Fruit fly (Drosophila melanogaster): ENCODE measurements around the gene CG13398.

Gene CG13398

dm6 chr2L:8365701-8366643, 49.1 kb downstream of the CG13398 start, which contains the start of gene Pp2A-29B (continued):
- peak; percentile 100 for TF ChIP-seq BEAF-32 (GFP tag; optimal IDR thresholded peaks at IDR 0.05)
- TF ChIP-seq fd64A (GFP tag; optimal IDR thresholded peaks at IDR 0.05) = no peak
- TF ChIP-seq CG10959 (GFP tag; IDR thresholded peaks at IDR 0.05) = no peak
- TF ChIP-seq croc (GFP tag; conservative IDR thresholded peaks at IDR 0.05) = no peak
- no peak for TF ChIP-seq Poxn (GFP tag; IDR thresholded peaks at IDR 0.05)
- peak; percentile 95 for TF ChIP-seq CG7963 (GFP tag; IDR thresholded peaks at IDR 0.05; ENCODE audit: partially characterized antibody)
- TF ChIP-seq z (GFP tag; IDR thresholded peaks at IDR 0.05) = no peak
- no peak for TF ChIP-seq CG12071 (GFP tag; optimal IDR thresholded peaks at IDR 0.05)
- TF ChIP-seq az2 (GFP tag; optimal IDR thresholded peaks at IDR 0.05) = peak; percentile 3
- no peak for TF ChIP-seq CG4282 (GFP tag; optimal IDR thresholded peaks at IDR 0.05)
- TF ChIP-seq sima (GFP tag; optimal IDR thresholded peaks at IDR 0.05) = no peak
- TF ChIP-seq Oli (tag; optimal IDR thresholded peaks at IDR 0.05) = no peak
- TF ChIP-seq ro (GFP tag; IDR thresholded peaks at IDR 0.05) = no peak

dm6 chr2L:8364006-8364956, 50.8 kb downstream of the CG13398 start, which contains the start of the genes RpS13 and CSN8:
Gene RpS13 (minus strand): TSS chr2L:8364662.
Gene CSN8 (plus strand): TSS chr2L:8364855.
- TF ChIP-seq MBD-R2 (GFP tag; IDR thresholded peaks at IDR 0.05) (no peak; the same call in 1 of the 2 replicates), Dbx (GFP tag; IDR thresholded peaks at IDR 0.05) (peak; percentile 23; the same call in 2 of the 3 replicates), CG18011 (GFP tag; optimal IDR thresholded peaks at IDR 0.05) (peak; percentile 94), CG34224 (GFP tag; IDR thresholded peaks at IDR 0.05; ENCODE audit: partially characterized antibody) (peak; percentile 93), bab2 (GFP tag; optimal IDR thresholded peaks at IDR 0.05) (no peak), p53 (GFP tag; optimal IDR thresholded peaks at IDR 0.05) (no peak), bigmax (GFP tag; optimal IDR thresholded peaks at IDR 0.05) (peak; percentile 95), hb (GFP tag; IDR thresholded peaks at IDR 0.05; ENCODE audit: partially characterized antibody) (peak; percentile 94), CG10979 (tag; optimal IDR thresholded peaks at IDR 0.05) (peak; percentile 20), CG11696 (GFP tag; IDR thresholded peaks at IDR 0.05) (no peak), Drgx (GFP tag; IDR thresholded peaks at IDR 0.05) (peak; percentile 16; the same call in 1 of the 2 replicates), CG32772 (GFP tag; IDR thresholded peaks at IDR 0.05) (no peak), Hr78 (GFP tag; optimal IDR thresholded peaks at IDR 0.05) (no peak), sens (GFP tag) (peak; percentile 82), CG13287 (GFP tag; IDR thresholded peaks at IDR 0.05; ENCODE audit: partially characterized antibody) (peak; percentile 96), CG3281 (GFP tag; optimal IDR thresholded peaks at IDR 0.05) (peak; percentile 55), tna (GFP tag; IDR thresholded peaks at IDR 0.05; ENCODE audit: partially characterized antibody) (peak; percentile 78), CG2712 (tag; optimal IDR thresholded peaks at IDR 0.05) (peak; percentile 33), BEAF-32 (GFP tag; optimal IDR thresholded peaks at IDR 0.05) (peak; percentile 96), maf-S (GFP tag; optimal IDR thresholded peaks at IDR 0.05) (peak; percentile 22), scrt (GFP tag; optimal IDR thresholded peaks at IDR 0.05) (peak; percentile 10), CG10267 (tag; optimal IDR thresholded peaks at IDR 0.05) (peak; percentile 63), dm (GFP tag; optimal IDR thresholded peaks at IDR 0.05) (peak; percentile 92), CG11504 (tag; optimal IDR thresholded peaks at IDR 0.05) (peak; percentile 44), gem (tag; optimal IDR thresholded peaks at IDR 0.05) (peak; percentile 29), chm (GFP tag; IDR thresholded peaks at IDR 0.05) (0 out of 2 replicates have a peak, but pooled peaks have one; percentile 4), CG34422 (GFP tag; IDR thresholded peaks at IDR 0.05) (peak; percentile 62; the same call in 1 of the 3 replicates), CG17612 (GFP tag; IDR thresholded peaks at IDR 0.05) (no peak), org-1 (GFP tag; optimal IDR thresholded peaks at IDR 0.05) (no peak), CG18599 (GFP tag; optimal IDR thresholded peaks at IDR 0.05) (peak; percentile 20), CG12659 (GFP tag; optimal IDR thresholded peaks at IDR 0.05) (peak; percentile 75), CG9797 (GFP tag; optimal IDR thresholded peaks at IDR 0.05) (peak; percentile 67)

All from whole organism, embryonic.